Fruit fly (Drosophila melanogaster) whole organism, embryonic: Measurements from ENCODE around the gene CG42514.

Experiments used
- Ada2b ChIP-seq: fragments of 200-800 bp; sonication (Bioruptor generic); IDR thresholded peaks from 2 replicates; pipeline ENCODE4 v1.3.6; 2022; ENCODE audit warnings: missing biosample characterization, missing genetic modification characterization
- Asciz ChIP-seq: fragments of 200-800 bp; sonication (Bioruptor generic); optimal IDR thresholded peaks from 2 replicates; lab custom pipeline; 2017; ENCODE audit warnings: missing biosample characterization, mild to moderate bottlenecking, missing genetic modification characterization, missing genetic modification reagents
- B-H2 ChIP-seq: fragments of 200-800 bp; sonication (Bioruptor generic); optimal IDR thresholded peaks from 2 replicates; lab custom pipeline; 2018; ENCODE audit warnings: missing biosample characterization, mild to moderate bottlenecking, missing genetic modification characterization
- CG1024 ChIP-seq: fragments of 200-800 bp; sonication (Bioruptor generic); IDR thresholded peaks from 2 replicates; pipeline ENCODE4 v1.3.6; 2022; ENCODE audit warnings: missing biosample characterization, missing genetic modification characterization
- CG11093 ChIP-seq: fragments of 200-800 bp; sonication (Bioruptor generic); IDR thresholded peaks from 3 replicates; pipeline ENCODE4 v1.3.6; 2022; ENCODE audit warnings: missing biosample characterization, missing genetic modification characterization
- CG14667 ChIP-seq: fragments of 200-800 bp; sonication (Bioruptor generic); IDR thresholded peaks from 2 replicates; pipeline ENCODE4 v1.3.6; 2022; ENCODE audit warnings: missing biosample characterization, missing genetic modification characterization
- CG16815 ChIP-seq: fragments of 200-800 bp; sonication (Bioruptor generic); optimal IDR thresholded peaks from 3 replicates; lab custom pipeline; 2017; ENCODE audit warnings: missing biosample characterization, mild to moderate bottlenecking, missing genetic modification characterization
- CG2199 ChIP-seq: fragments of 200-800 bp; sonication (Bioruptor generic); IDR thresholded peaks from 3 replicates; pipeline ENCODE4 v1.3.6; 2022; ENCODE audit warnings: missing biosample characterization, missing genetic modification characterization
- CG2875 ChIP-seq: fragments of 200-800 bp; sonication (Bioruptor generic); optimal IDR thresholded peaks from 2 replicates; lab custom pipeline; 2017; ENCODE audit warnings: missing biosample characterization, mild to moderate bottlenecking, missing genetic modification characterization, missing genetic modification reagents
- CG31388 ChIP-seq: fragments of 200-800 bp; sonication (Bioruptor generic); optimal IDR thresholded peaks from 2 replicates; lab custom pipeline; 2016; ENCODE audit warnings: missing biosample characterization, missing genetic modification characterization
- CG32767 ChIP-seq: fragments of 200-800 bp; sonication (Bioruptor generic); IDR thresholded peaks from 2 replicates; pipeline ENCODE4 v1.3.6; 2022; ENCODE audit warnings: missing biosample characterization, missing genetic modification characterization
- CG32772 ChIP-seq: fragments of 200-800 bp; sonication (Bioruptor generic); IDR thresholded peaks from 2 replicates; pipeline ENCODE4 v1.3.6; 2022; ENCODE audit warnings: missing biosample characterization, missing genetic modification characterization
- CG3995 ChIP-seq: fragments of 200-800 bp; sonication (Bioruptor generic); optimal IDR thresholded peaks from 3 replicates; lab custom pipeline; 2016; ENCODE audit warnings: missing biosample characterization, missing genetic modification characterization
- CG4282 ChIP-seq: fragments of 200-800 bp; sonication (Bioruptor generic); optimal IDR thresholded peaks from 2 replicates; lab custom pipeline; 2016; ENCODE audit warnings: missing biosample characterization, missing genetic modification characterization
- CG43689 ChIP-seq: fragments of 200-800 bp; sonication (Bioruptor generic); IDR thresholded peaks from 2 replicates; pipeline ENCODE4 v1.3.6; 2022; ENCODE audit warnings: missing biosample characterization, missing genetic modification characterization
- CG4404 ChIP-seq: fragments of 200-800 bp; sonication (Bioruptor generic); IDR thresholded peaks from 2 replicates; pipeline ENCODE4 v1.3.6; 2022; ENCODE audit warnings: missing biosample characterization, missing genetic modification characterization
- CG6254 ChIP-seq: fragments of 200-800 bp; sonication (Bioruptor generic); optimal IDR thresholded peaks from 3 replicates; lab custom pipeline; 2017; ENCODE audit warnings: mild to moderate bottlenecking, missing biosample characterization, missing genetic modification reagents, missing genetic modification characterization
- CG6813 ChIP-seq: fragments of 200-800 bp; sonication (Bioruptor generic); optimal IDR thresholded peaks from 2 replicates; lab custom pipeline; 2017; ENCODE audit warnings: missing biosample characterization, missing genetic modification characterization, mild to moderate bottlenecking, moderate library complexity, missing genetic modification reagents
- CG7271 ChIP-seq: fragments of 200-800 bp; sonication (Bioruptor generic); optimal IDR thresholded peaks from 2 replicates; lab custom pipeline; 2018; ENCODE audit warnings: missing biosample characterization, mild to moderate bottlenecking, missing genetic modification characterization, moderate library complexity
- CG7745 ChIP-seq: fragments of 200-800 bp; sonication (Bioruptor generic); optimal IDR thresholded peaks from 2 replicates; lab custom pipeline; 2018; ENCODE audit warnings: missing biosample characterization, mild to moderate bottlenecking, missing genetic modification characterization, moderate library complexity
- CG9727 ChIP-seq: fragments of 200-800 bp; sonication (Bioruptor generic); optimal IDR thresholded peaks from 3 replicates; lab custom pipeline; 2017; ENCODE audit warnings: missing biosample characterization, mild to moderate bottlenecking, missing genetic modification characterization
- CoRest ChIP-seq: fragments of 200-800 bp; sonication (Bioruptor generic); optimal IDR thresholded peaks from 3 replicates; lab custom pipeline; 2018; ENCODE audit warnings: missing biosample characterization, mild to moderate bottlenecking, missing genetic modification characterization, moderate library complexity
- Dip3 ChIP-seq: fragments of 200-800 bp; sonication (Bioruptor generic); optimal IDR thresholded peaks from 3 replicates; lab custom pipeline; 2016; ENCODE audit warnings: missing biosample characterization, missing genetic modification characterization
- HLH3B ChIP-seq: fragments of 200-800 bp; sonication (Bioruptor generic); IDR thresholded peaks from 2 replicates; pipeline ENCODE4 v1.3.6; 2022; ENCODE audit warnings: missing biosample characterization, missing genetic modification characterization
- Hey ChIP-seq: fragments of 200-800 bp; sonication (Bioruptor generic); optimal IDR thresholded peaks from 3 replicates; lab custom pipeline; 2018; ENCODE audit warnings: missing biosample characterization, mild to moderate bottlenecking, missing genetic modification characterization
- MTF-1 ChIP-seq: fragments of 200-800 bp; sonication (Bioruptor generic); optimal IDR thresholded peaks from 2 replicates; lab custom pipeline; 2018; ENCODE audit warnings: missing biosample characterization, mild to moderate bottlenecking, missing genetic modification characterization, borderline replicate concordance
- Meics ChIP-seq: fragments of 200-800 bp; sonication (Bioruptor generic); optimal IDR thresholded peaks from 2 replicates; lab custom pipeline; 2017; ENCODE audit warnings: missing biosample characterization, mild to moderate bottlenecking, missing genetic modification characterization
- Neu2 ChIP-seq: fragments of 200-800 bp; sonication (Bioruptor generic); optimal IDR thresholded peaks from 3 replicates; lab custom pipeline; 2016; ENCODE audit warnings: missing biosample characterization, missing genetic modification characterization, borderline replicate concordance
- Rfx ChIP-seq: fragments of 200-800 bp; sonication (Bioruptor generic); IDR thresholded peaks from 2 replicates; pipeline ENCODE4 v1.3.6; 2022; ENCODE audit warnings: missing biosample characterization, missing genetic modification characterization
- Scr ChIP-seq: fragments of 200-800 bp; sonication (Bioruptor generic); IDR thresholded peaks from 2 replicates; pipeline ENCODE4 v1.3.6; 2022; ENCODE audit warnings: missing biosample characterization, missing genetic modification characterization; ENCODE audit not compliant: partially characterized antibody
- TFAM ChIP-seq: fragments of 200-800 bp; sonication (Bioruptor generic); optimal IDR thresholded peaks from 2 replicates; lab custom pipeline; 2017; ENCODE audit warnings: missing biosample characterization, missing genetic modification characterization, inconsistent platforms
- Xbp1 ChIP-seq: fragments of 200-800 bp; sonication (Bioruptor generic); optimal IDR thresholded peaks from 3 replicates; lab custom pipeline; 2016; ENCODE audit warnings: missing biosample characterization, mild to moderate bottlenecking, missing genetic modification characterization
- bcd ChIP-seq: fragments of 200-800 bp; sonication (Bioruptor generic); optimal IDR thresholded peaks from 2 replicates; lab custom pipeline; 2017; ENCODE audit warnings: missing biosample characterization, mild to moderate bottlenecking, missing genetic modification characterization
- bigmax ChIP-seq: fragments of 200-800 bp; sonication (Bioruptor generic); optimal IDR thresholded peaks from 2 replicates; lab custom pipeline; 2018; ENCODE audit warnings: missing biosample characterization, mild to moderate bottlenecking, missing genetic modification characterization
- btn ChIP-seq: fragments of 200-800 bp; sonication (Bioruptor generic); optimal IDR thresholded peaks from 2 replicates; lab custom pipeline; 2016; ENCODE audit warnings: missing biosample characterization, missing genetic modification characterization
- cad ChIP-seq: fragments of >200 bp; optimal IDR thresholded peaks from 2 replicates; lab custom pipeline; 2017; ENCODE audit warnings: missing biosample characterization, missing genetic modification characterization
- cas ChIP-seq: fragments of 200-800 bp; sonication (Bioruptor generic); IDR thresholded peaks from 2 replicates; pipeline ENCODE4 v1.3.6; 2022; ENCODE audit warnings: missing biosample characterization, missing genetic modification characterization
- chif ChIP-seq, 2 experiments: fragments of 200-800 bp; sonication (Bioruptor generic); optimal IDR thresholded peaks; 3 replicates each; lab custom pipeline; 2016; ENCODE audit warnings: missing biosample characterization in 2 of 2, missing genetic modification characterization in 2 of 2
- dati ChIP-seq: fragments of 200-800 bp; sonication (Bioruptor generic); IDR thresholded peaks from 2 replicates; pipeline ENCODE4 v1.3.6; 2022; ENCODE audit warnings: missing biosample characterization, missing genetic modification characterization
- eyg ChIP-seq: fragments of 200-800 bp; sonication (Bioruptor generic); optimal IDR thresholded peaks from 3 replicates; lab custom pipeline; 2016; ENCODE audit warnings: missing biosample characterization, missing genetic modification characterization
- jing ChIP-seq: fragments of 200-800 bp; sonication (Bioruptor generic); optimal IDR thresholded peaks from 2 replicates; lab custom pipeline; 2018; ENCODE audit warnings: missing biosample characterization, mild to moderate bottlenecking, missing genetic modification characterization
- mirr ChIP-seq: fragments of 200-800 bp; sonication (Bioruptor generic); optimal IDR thresholded peaks from 3 replicates; lab custom pipeline; 2018; ENCODE audit warnings: missing biosample characterization, mild to moderate bottlenecking, missing genetic modification characterization
- nerfin-2 ChIP-seq: fragments of 200-800 bp; sonication (Bioruptor generic); IDR thresholded peaks from 2 replicates; pipeline ENCODE4 v1.3.6; 2022; ENCODE audit warnings: missing biosample characterization, missing genetic modification characterization; ENCODE audit not compliant: partially characterized antibody
- pita ChIP-seq: fragments of 200-800 bp; sonication (Bioruptor generic); optimal IDR thresholded peaks from 2 replicates; lab custom pipeline; 2017; ENCODE audit warnings: missing biosample characterization, mild to moderate bottlenecking, missing genetic modification characterization
- run ChIP-seq: fragments of 200-800 bp; sonication (Bioruptor generic); optimal IDR thresholded peaks from 3 replicates; lab custom pipeline; 2018; ENCODE audit warnings: missing biosample characterization, mild to moderate bottlenecking, missing genetic modification characterization
- shn ChIP-seq: fragments of 200-800 bp; sonication (Bioruptor generic); optimal IDR thresholded peaks from 3 replicates; lab custom pipeline; 2016; ENCODE audit warnings: missing biosample characterization, missing genetic modification characterization
- sna ChIP-seq: fragments of 200-800 bp; sonication (Bioruptor generic); IDR thresholded peaks from 2 replicates; pipeline ENCODE4 v1.3.6; 2022; ENCODE audit warnings: missing biosample characterization, missing genetic modification characterization; ENCODE audit not compliant: partially characterized antibody
- tup ChIP-seq: fragments of 200-800 bp; sonication (Bioruptor generic); optimal IDR thresholded peaks from 2 replicates; lab custom pipeline; 2016; ENCODE audit warnings: missing biosample characterization, mild to moderate bottlenecking, missing genetic modification characterization, moderate library complexity
- zen ChIP-seq: fragments of 200-800 bp; sonication (Bioruptor generic); optimal IDR thresholded peaks from 3 replicates; lab custom pipeline; 2018; ENCODE audit warnings: missing biosample characterization, mild to moderate bottlenecking, missing genetic modification characterization, moderate library complexity

CG42514 gene

dm6 chr3L:16480408-16481193, 15.4 kb downstream of the CG42514 start (continued):
- TF ChIP-seq btn (GFP tag; lab: Kevin White, UChicago) (peak; percentile 95), Asciz (peak; percentile 95), Hey (tag; lab: Kevin White, UChicago) (peak; percentile 70), CG32767 (GFP tag; lab: Robert Waterston, UW) (peak; percentile 95), tup (peak; percentile 88), CG9727 (GFP tag; lab: Kevin White, UChicago) (peak; percentile 96), bcd (GFP tag; lab: Kevin White, UChicago) (peak; percentile 96), CG4282 (GFP tag; lab: Kevin White, UChicago) (peak; percentile 80), Neu2 (GFP tag; lab: Kevin White, UChicago) (peak; percentile 59), CG32772 (GFP tag; lab: Robert Waterston, UW) (peak; percentile 97), CG4404 (GFP tag; lab: Robert Waterston, UW) (peak; percentile 95), CG14667 (GFP tag; lab: Robert Waterston, UW) (peak; percentile 94), eyg (GFP tag; lab: Kevin White, UChicago) (peak; percentile 90), nerfin-2 (no peak), sna (no peak), CG11093 (GFP tag; lab: Robert Waterston, UW) (peak; percentile 95), cas (GFP tag; lab: Robert Waterston, UW) (peak; percentile 84), Dip3 (GFP tag; lab: Kevin White, UChicago) (peak; percentile 90), CG1024 (GFP tag; lab: Robert Waterston, UW) (peak; percentile 95), chif (GFP tag; optimal IDR thresholded peaks at IDR 0.05; lab: Kevin White, UChicago) (peak; percentile 98 to 99), CG7271 (tag; lab: Kevin White, UChicago) (peak; percentile 75), Meics (GFP tag; lab: Kevin White, UChicago) (peak; percentile 92), Ada2b (GFP tag; lab: Robert Waterston, UW) (peak; percentile 97), zen (peak; percentile 96), CG2875 (peak; percentile 97), CG6813 (GFP tag; lab: Kevin White, UChicago) (peak; percentile 95), Xbp1 (GFP tag; lab: Kevin White, UChicago) (peak; percentile 98), CG6254 (peak; percentile 96), dati (GFP tag; lab: Robert Waterston, UW) (peak; percentile 92), Scr (GFP tag; lab: Robert Waterston, UW) (no peak), jing (GFP tag; lab: Kevin White, UChicago) (peak; percentile 97), CoRest (tag; lab: Kevin White, UChicago) (peak; percentile 98), CG16815 (GFP tag; lab: Kevin White, UChicago) (peak; percentile 97), CG43689 (GFP tag; lab: Robert Waterston, UW) (peak; percentile 81), mirr (GFP tag; lab: Kevin White, UChicago) (peak; percentile 37), CG31388 (GFP tag; lab: Kevin White, UChicago) (peak; percentile 93), run (tag; lab: Kevin White, UChicago) (peak; percentile 92), TFAM (peak; percentile 91), shn (GFP tag; lab: Kevin White, UChicago) (peak; percentile 91), cad (no peak), CG2199 (GFP tag; lab: Robert Waterston, UW) (peak; percentile 96), pita (GFP tag; lab: Kevin White, UChicago) (no peak), CG3995 (GFP tag; lab: Kevin White, UChicago) (peak; percentile 66), bigmax (peak; percentile 45), HLH3B (GFP tag; lab: Robert Waterston, UW) (peak; percentile 98), B-H2 (GFP tag; lab: Kevin White, UChicago) (no peak), CG7745 (tag; lab: Kevin White, UChicago) (peak; percentile 93), Rfx (GFP tag; lab: Robert Waterston, UW) (peak; percentile 95), MTF-1 (peak; percentile 93)
